Worm (Caenorhabditis elegans) whole organism, L4 larva: ENCODE results near the gene C25E10.13.

Source experiments
- D1046.2 ChIP-seq: fragments of 200-800 bp; sonication (Bioruptor generic); IDR thresholded peaks from 2 replicates; pipeline ENCODE4 v1.3.6; 2022; ENCODE audit warnings: missing genetic modification characterization, missing compliant biosample characterization
- F26F4.8 ChIP-seq: fragments of 200-800 bp; sonication (Bioruptor generic); conservative IDR thresholded peaks from 2 replicates; pipeline ENCODE4 v1.3.6; 2022; ENCODE audit warnings: missing genetic modification characterization, missing compliant biosample characterization
- R02D3.7 ChIP-seq: fragments of 150-350 bp; sonication (generic microtip); optimal IDR thresholded peaks from 3 replicates; lab custom pipeline; 2014; ENCODE audit warnings: missing biosample characterization, missing genetic modification characterization
- T20F7.1 ChIP-seq: fragments of 200-800 bp; sonication (Bioruptor generic); optimal IDR thresholded peaks from 2 replicates; lab custom pipeline; 2018; ENCODE audit warnings: mild to moderate bottlenecking, missing genetic modification characterization, missing compliant biosample characterization
- T26A8.4 ChIP-seq: fragments of 200-800 bp; sonication (Bioruptor generic); IDR thresholded peaks from 2 replicates; pipeline ENCODE4 v1.3.6; 2022; ENCODE audit warnings: missing genetic modification characterization, missing compliant biosample characterization
- Y105C5A.15 ChIP-seq: fragments of 200-800 bp; sonication (Bioruptor generic); IDR thresholded peaks from 2 replicates; pipeline ENCODE4 v1.3.6; 2022; ENCODE audit warnings: missing genetic modification characterization, missing compliant biosample characterization
- Y48G9A.11 ChIP-seq: fragments of 200-800 bp; sonication (Bioruptor generic); IDR thresholded peaks from 2 replicates; pipeline ENCODE4 v1.3.6; 2022; ENCODE audit warnings: missing genetic modification reagents, missing genetic modification characterization, missing compliant biosample characterization
- Y75B8A.6 ChIP-seq: fragments of 200-800 bp; sonication (Bioruptor generic); IDR thresholded peaks from 2 replicates; pipeline ENCODE4 v1.3.6; 2022; ENCODE audit warnings: missing genetic modification reagents, missing genetic modification characterization, missing compliant biosample characterization
- ZK337.2 ChIP-seq: fragments of 200-800 bp; sonication (Bioruptor generic); IDR thresholded peaks from 2 replicates; pipeline ENCODE4 v1.3.6; 2022; ENCODE audit warnings: missing genetic modification reagents, missing genetic modification characterization, missing compliant biosample characterization
- ZK546.5 ChIP-seq, 2 experiments: sonication (generic microtip); optimal IDR thresholded peaks; 2 replicates each; lab custom pipeline; 2017; ENCODE audit warnings: missing biosample characterization in 2 of 2, missing genetic modification characterization in 2 of 2
- aha-1 ChIP-seq: fragments of 150-350 bp; peaks from one replicate; lab custom pipeline; 2014; ENCODE audit warnings: missing biosample characterization, missing genetic modification characterization
- arid-1 ChIP-seq: fragments of 200-800 bp; sonication (Bioruptor generic); conservative IDR thresholded peaks from 2 replicates; pipeline ENCODE4 v1.3.6; 2022; ENCODE audit warnings: missing genetic modification reagents, missing genetic modification characterization, missing compliant biosample characterization
- attf-4 ChIP-seq: sonication (generic microtip); optimal IDR thresholded peaks from 3 replicates; lab custom pipeline; 2017; ENCODE audit warnings: missing biosample characterization, missing genetic modification characterization
- ceh-82 ChIP-seq: sonication (generic microtip); optimal IDR thresholded peaks from 2 replicates; lab custom pipeline; 2017; ENCODE audit warnings: missing biosample characterization, missing genetic modification characterization
- ces-1 ChIP-seq: fragments of 150-350 bp; sonication (generic microtip); optimal IDR thresholded peaks from 4 replicates; lab custom pipeline; 2014; ENCODE audit warnings: missing biosample characterization, missing genetic modification reagents, missing genetic modification characterization
- daf-12 ChIP-seq: fragments of 150-350 bp; optimal IDR thresholded peaks from 2 replicates; lab custom pipeline; 2014; ENCODE audit warnings: missing biosample characterization, missing genetic modification reagents, missing genetic modification characterization
- daf-8 ChIP-seq: fragments of 200-800 bp; sonication (Bioruptor generic); IDR thresholded peaks from 2 replicates; pipeline ENCODE4 v1.3.6; 2022; ENCODE audit warnings: missing genetic modification characterization, missing compliant biosample characterization
- dmd-6 ChIP-seq: fragments of 200-800 bp; sonication (Bioruptor generic); IDR thresholded peaks from 2 replicates; pipeline ENCODE4 v1.3.6; 2022; ENCODE audit warnings: missing genetic modification reagents, missing genetic modification characterization, missing compliant biosample characterization
- dpl-1 ChIP-seq: fragments of 150-350 bp; optimal IDR thresholded peaks from 2 replicates; lab custom pipeline; 2014; ENCODE audit warnings: missing biosample characterization, missing genetic modification reagents, missing genetic modification characterization
- duxl-1 ChIP-seq: sonication (generic microtip); optimal IDR thresholded peaks from 2 replicates; lab custom pipeline; 2016; ENCODE audit warnings: mild to moderate bottlenecking, missing genetic modification characterization, moderate library complexity, missing compliant biosample characterization; ENCODE audit not compliant: poor library complexity
- dve-1 ChIP-seq: sonication (generic microtip); optimal IDR thresholded peaks from 2 replicates; lab custom pipeline; 2017; ENCODE audit warnings: antibody characterized with exemption, mild to moderate bottlenecking, missing genetic modification characterization, missing compliant biosample characterization; ENCODE audit not compliant: insufficient read depth
- egl-27 ChIP-seq: sonication (generic microtip); optimal IDR thresholded peaks from 3 replicates; lab custom pipeline; 2017; ENCODE audit warnings: missing biosample characterization, missing genetic modification reagents, missing genetic modification characterization
- egl-43 ChIP-seq: fragments of 200-800 bp; sonication (Bioruptor generic); IDR thresholded peaks from 2 replicates; pipeline ENCODE4 v1.3.6; 2022; ENCODE audit warnings: missing genetic modification reagents, missing genetic modification characterization, missing compliant biosample characterization
- fos-1 ChIP-seq: fragments of 150-350 bp; optimal IDR thresholded peaks from 2 replicates; lab custom pipeline; 2014; ENCODE audit warnings: missing biosample characterization, missing genetic modification characterization
- hlh-11 ChIP-seq: fragments of 200-800 bp; sonication (Bioruptor generic); optimal IDR thresholded peaks from 2 replicates; lab custom pipeline; 2018; ENCODE audit warnings: mild to moderate bottlenecking, missing genetic modification characterization, missing compliant biosample characterization
- hlh-30 ChIP-seq: sonication (generic microtip); optimal IDR thresholded peaks from 2 replicates; lab custom pipeline; 2017; ENCODE audit warnings: antibody characterized with exemption, mild to moderate bottlenecking, missing genetic modification characterization, missing compliant biosample characterization; ENCODE audit not compliant: insufficient read depth
- hmg-1.1 ChIP-seq: fragments of 200-800 bp; sonication (Bioruptor generic); IDR thresholded peaks from 2 replicates; pipeline ENCODE4 v1.3.6; 2022; ENCODE audit warnings: missing genetic modification reagents, missing genetic modification characterization, missing compliant biosample characterization
- lim-7 ChIP-seq: fragments of 200-800 bp; sonication (Bioruptor generic); IDR thresholded peaks from 2 replicates; pipeline ENCODE4 v1.3.6; 2022; ENCODE audit warnings: missing genetic modification characterization, missing compliant biosample characterization
- lin-38 ChIP-seq: fragments of 200-800 bp; sonication (Bioruptor generic); IDR thresholded peaks from 2 replicates; pipeline ENCODE4 v1.3.6; 2022; ENCODE audit warnings: missing genetic modification reagents, missing genetic modification characterization, missing compliant biosample characterization
- madf-5 ChIP-seq, 2 experiments: fragments of 200-800 bp; sonication (Bioruptor generic); IDR thresholded peaks; 2 replicates each; pipeline ENCODE4 v1.3.6; 2022; ENCODE audit warnings: missing compliant biosample characterization in 2 of 2, missing genetic modification characterization in 2 of 2
- mdl-1 ChIP-seq, 2 experiments: fragments of 150-350 bp in 1 of 2; sonication (generic microtip) in 1 of 2; optimal IDR thresholded peaks; 2 replicates each; lab custom pipeline; 2014 to 2017; ENCODE audit warnings: missing biosample characterization in 2 of 2, missing genetic modification characterization in 2 of 2
- mes-2 ChIP-seq: sonication (generic microtip); optimal IDR thresholded peaks from 2 replicates; lab custom pipeline; 2016; ENCODE audit warnings: missing genotype, mild to moderate bottlenecking, missing genetic modification characterization, missing compliant biosample characterization; ENCODE audit not compliant: poor library complexity, severe bottlenecking
- nhr-102 ChIP-seq: sonication (generic microtip); optimal IDR thresholded peaks from 2 replicates; lab custom pipeline; 2016; ENCODE audit warnings: mild to moderate bottlenecking, missing genetic modification characterization, moderate library complexity, missing compliant biosample characterization
- nhr-111 ChIP-seq: fragments of 200-800 bp; sonication (Bioruptor generic); optimal IDR thresholded peaks from 2 replicates; lab custom pipeline; 2018; ENCODE audit warnings: mild to moderate bottlenecking, missing genetic modification characterization, missing compliant biosample characterization
- nhr-25 ChIP-seq: sonication (generic microtip); optimal IDR thresholded peaks from 2 replicates; lab custom pipeline; 2017; ENCODE audit warnings: missing genetic modification characterization, mild to moderate bottlenecking, missing compliant biosample characterization, antibody characterized with exemption, moderate library complexity, borderline replicate concordance; ENCODE audit not compliant: insufficient read depth
- nhr-28 ChIP-seq: fragments of 150-350 bp; optimal IDR thresholded peaks from 2 replicates; lab custom pipeline; 2014; ENCODE audit warnings: missing biosample characterization, missing genetic modification characterization
- nhr-41 ChIP-seq: fragments of 200-800 bp; sonication (Bioruptor generic); IDR thresholded peaks from 2 replicates; pipeline ENCODE4 v1.3.6; 2022; ENCODE audit warnings: missing genetic modification reagents, missing genetic modification characterization, missing compliant biosample characterization
- nhr-76 ChIP-seq: fragments of 150-350 bp; optimal IDR thresholded peaks from 2 replicates; lab custom pipeline; 2014; ENCODE audit warnings: missing biosample characterization, missing genetic modification characterization
- set-16 ChIP-seq: fragments of 200-800 bp; sonication (Bioruptor generic); IDR thresholded peaks from 2 replicates; pipeline ENCODE4 v1.3.6; 2022; ENCODE audit warnings: missing genetic modification reagents, missing genetic modification characterization, missing compliant biosample characterization
- skn-1 ChIP-seq: fragments of 150-350 bp; optimal IDR thresholded peaks from 2 replicates; lab custom pipeline; 2014; ENCODE audit warnings: missing biosample characterization, missing genetic modification characterization
- snpc-1.2 ChIP-seq: fragments of 200-800 bp; sonication (Bioruptor generic); IDR thresholded peaks from 2 replicates; pipeline ENCODE4 v1.3.6; 2022; ENCODE audit warnings: missing genetic modification reagents, missing genetic modification characterization, missing compliant biosample characterization
- spr-1 ChIP-seq: sonication (generic microtip); optimal IDR thresholded peaks from 2 replicates; lab custom pipeline; 2016; ENCODE audit warnings: mild to moderate bottlenecking, missing genetic modification characterization, missing compliant biosample characterization
- tra-1 ChIP-seq: fragments of 200-800 bp; sonication (Bioruptor generic); IDR thresholded peaks from 2 replicates; pipeline ENCODE4 v1.3.6; 2022; ENCODE audit warnings: missing genetic modification reagents, missing genetic modification characterization, missing compliant biosample characterization
- unc-130 ChIP-seq: sonication (generic microtip); optimal IDR thresholded peaks from 2 replicates; lab custom pipeline; 2016; ENCODE audit warnings: missing genetic modification reagents, missing genetic modification characterization, missing compliant biosample characterization
- vab-7 ChIP-seq: fragments of 200-800 bp; sonication (Bioruptor generic); IDR thresholded peaks from 2 replicates; pipeline ENCODE4 v1.3.6; 2022; ENCODE audit warnings: missing genetic modification reagents, missing genetic modification characterization, missing compliant biosample characterization
- zfp-2 ChIP-seq: sonication (generic microtip); optimal IDR thresholded peaks from 2 replicates; lab custom pipeline; 2016; ENCODE audit warnings: mild to moderate bottlenecking, missing genetic modification characterization, missing compliant biosample characterization
- zfp-3 ChIP-seq: fragments of 200-800 bp; sonication (Bioruptor generic); conservative IDR thresholded peaks from 2 replicates; pipeline ENCODE4 v1.3.6; 2022; ENCODE audit warnings: missing genetic modification reagents, missing genetic modification characterization, missing compliant biosample characterization
- zip-11 ChIP-seq: fragments of 200-800 bp; sonication (Bioruptor generic); IDR thresholded peaks from 2 replicates; pipeline ENCODE4 v1.3.6; 2022; ENCODE audit warnings: missing genetic modification characterization, missing compliant biosample characterization
- zip-2 ChIP-seq: fragments of 150-350 bp; optimal IDR thresholded peaks from 2 replicates; lab custom pipeline; 2014; ENCODE audit warnings: missing biosample characterization, missing genetic modification characterization
- ztf-11 ChIP-seq: fragments of 150-350 bp; optimal IDR thresholded peaks from 2 replicates; lab custom pipeline; 2014; ENCODE audit warnings: missing biosample characterization, missing genetic modification characterization

Gene C25E10.13

DNA sequence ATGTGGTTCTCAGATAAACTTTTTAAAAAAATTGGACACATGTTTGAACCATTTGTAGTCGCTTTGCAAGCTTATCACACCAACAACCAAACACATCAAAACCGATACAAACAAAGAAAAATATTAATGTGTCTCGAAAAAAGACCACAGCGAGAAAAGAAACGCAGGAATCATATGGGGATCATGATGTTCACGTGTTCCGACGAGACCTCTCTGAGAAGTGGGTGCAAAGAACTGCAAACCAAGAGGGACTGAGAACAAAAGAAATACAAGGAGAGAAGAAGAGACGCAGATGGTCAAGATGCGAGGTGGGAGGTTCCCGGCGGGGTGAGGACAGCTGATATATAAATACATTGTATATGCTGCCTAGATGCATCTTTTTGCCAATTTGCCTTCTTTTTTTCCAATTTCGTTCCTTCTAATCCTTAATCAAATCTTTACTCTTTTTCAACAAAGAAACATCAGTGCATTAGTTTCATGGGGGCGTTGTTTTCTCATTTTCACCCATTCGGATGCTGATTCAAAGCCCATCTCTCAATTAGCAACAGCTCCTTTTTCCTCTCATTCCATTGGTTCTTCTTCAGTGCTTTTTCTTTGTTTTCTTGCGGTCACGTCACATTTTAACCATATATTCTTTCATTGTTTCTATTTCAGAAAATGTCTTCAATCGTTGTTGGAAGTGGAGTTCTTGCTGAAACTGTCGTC lies 36.2 kb downstream of the C25E10.13 start, which contains the start of gene F21C10.10 (continued):
- peak; percentile 63 for TF ChIP-seq hmg-1.1 (GFP tag; lab: Robert Waterston, UW)
- TF ChIP-seq tra-1 (GFP tag; lab: Robert Waterston, UW): peak; percentile 94
- TF ChIP-seq lin-38 (GFP tag; lab: Robert Waterston, UW): peak; percentile 45
- no peak for TF ChIP-seq mes-2 (tag; lab: Kevin White, UChicago)
- peak; percentile 98 for TF ChIP-seq dve-1 (tag; lab: Kevin White, UChicago)
- TF ChIP-seq ZK337.2 (GFP tag; lab: Robert Waterston, UW): no peak
- TF ChIP-seq egl-27 (tag; lab: Kevin White, UChicago): no peak
- TF ChIP-seq T26A8.4 (GFP tag; lab: Robert Waterston, UW): peak; percentile 66
- peak; percentile 99 for TF ChIP-seq hlh-30 (tag; lab: Kevin White, UChicago)
- peak; percentile 98 for TF ChIP-seq nhr-28 (tag; lab: Kevin White, UChicago)
- no peak for TF ChIP-seq egl-43
- TF ChIP-seq nhr-25 (tag; lab: Kevin White, UChicago): peak; percentile 59
- peak; percentile 31 for TF ChIP-seq zip-2
- TF ChIP-seq T20F7.1: peak; percentile 68
- TF ChIP-seq zip-11 (GFP tag; lab: Robert Waterston, UW): no peak
- no peak for TF ChIP-seq nhr-41 (GFP tag; lab: Robert Waterston, UW)
- TF ChIP-seq unc-130 (GFP tag; lab: Kevin White, UChicago): no peak
- TF ChIP-seq ztf-11 (tag; lab: Kevin White, UChicago): no peak
- TF ChIP-seq duxl-1 (tag; lab: Kevin White, UChicago): no peak
- TF ChIP-seq daf-8 (GFP tag; lab: Robert Waterston, UW): no peak
- 0 out of 2 replicates have a peak, but pooled peaks have one; percentile 8 for TF ChIP-seq arid-1 (GFP tag; lab: Robert Waterston, UW)
- peak; percentile 56 for TF ChIP-seq dpl-1 (GFP tag; lab: Kevin White, UChicago)
- TF ChIP-seq hlh-11 (tag; lab: Kevin White, UChicago): peak; percentile 99
- no peak for TF ChIP-seq zfp-2 (tag; lab: Kevin White, UChicago)
- no peak for TF ChIP-seq Y105C5A.15
- no peak for TF ChIP-seq attf-4 (tag; lab: Kevin White, UChicago)
- no peak for TF ChIP-seq skn-1
- TF ChIP-seq snpc-1.2: no peak
- 0 out of 4 replicates have a peak, but pooled peaks of 1 of the 2 experiments have one; percentile 64 for TF ChIP-seq madf-5 (GFP tag; IDR thresholded peaks at IDR 0.05; lab: Robert Waterston, UW)
- peak; percentile 77 to 96 for TF ChIP-seq mdl-1 (tag; optimal IDR thresholded peaks at IDR 0.05; lab: Kevin White, UChicago)
- no peak for TF ChIP-seq nhr-111 (GFP tag; lab: Kevin White, UChicago)
- TF ChIP-seq F26F4.8 (GFP tag; lab: Robert Waterston, UW): no peak
- peak; percentile 99 for TF ChIP-seq aha-1 (tag; lab: Kevin White, UChicago)
- TF ChIP-seq nhr-102 (tag; lab: Kevin White, UChicago): peak; percentile 93
- TF ChIP-seq D1046.2 (GFP tag; lab: Robert Waterston, UW): no peak
- no peak for TF ChIP-seq ces-1 (GFP tag; lab: Kevin White, UChicago)
- TF ChIP-seq vab-7 (GFP tag; lab: Robert Waterston, UW): no peak
- peak; percentile 40; the same call in 1 of the 2 replicates for TF ChIP-seq zfp-3 (GFP tag; lab: Robert Waterston, UW)
- no peak for TF ChIP-seq ZK546.5 (tag; optimal IDR thresholded peaks at IDR 0.05; lab: Kevin White, UChicago)
- TF ChIP-seq set-16: peak; percentile 59
- TF ChIP-seq Y75B8A.6 (GFP tag; lab: Robert Waterston, UW): no peak
- TF ChIP-seq lim-7 (GFP tag; lab: Robert Waterston, UW): no peak
- TF ChIP-seq fos-1 (tag; lab: Kevin White, UChicago): no peak
- TF ChIP-seq nhr-76 (tag; lab: Kevin White, UChicago): peak; percentile 87
- TF ChIP-seq dmd-6: peak; percentile 99
- no peak for TF ChIP-seq R02D3.7 (tag; lab: Kevin White, UChicago)
- TF ChIP-seq ceh-82 (tag; lab: Kevin White, UChicago): no peak
- TF ChIP-seq daf-12 (tag; lab: Kevin White, UChicago): no peak
- TF ChIP-seq Y48G9A.11 (GFP tag; lab: Robert Waterston, UW): no peak
- peak; percentile 78 for TF ChIP-seq spr-1 (tag; lab: Kevin White, UChicago)
